Worm (Caenorhabditis elegans) whole organism, mixed stage, embryonic: ENCODE data around the gene T09A12.8.

ENCODE experiments used
- ceh-39 ChIP-seq: fragments of 150-350 bp; optimal IDR thresholded peaks from 2 replicates; lab custom pipeline; 2014; ENCODE audit warnings: missing biosample characterization, missing genetic modification characterization
- lsy-2 ChIP-seq: fragments of 150-350 bp; optimal IDR thresholded peaks from 2 replicates; lab custom pipeline; 2014; ENCODE audit warnings: missing biosample characterization, missing genetic modification characterization
- pha-4 ChIP-seq: fragments of 150-350 bp; optimal IDR thresholded peaks from 2 replicates; lab custom pipeline; 2018; ENCODE audit warnings: missing biosample characterization, missing genetic modification reagents, missing genetic modification characterization
- snpc-4 ChIP-seq: fragments of 150-350 bp; optimal IDR thresholded peaks from 2 replicates; lab custom pipeline; 2014; ENCODE audit warnings: missing biosample characterization, missing genetic modification characterization
- unc-62 ChIP-seq: fragments of 150-350 bp; optimal IDR thresholded peaks from 2 replicates; lab custom pipeline; 2014; ENCODE audit warnings: missing biosample characterization, missing genetic modification reagents, missing genetic modification characterization
- ztf-11 ChIP-seq: fragments of 150-350 bp; optimal IDR thresholded peaks from 2 replicates; lab custom pipeline; 2014; ENCODE audit warnings: missing biosample characterization, missing genetic modification characterization

DNA sequence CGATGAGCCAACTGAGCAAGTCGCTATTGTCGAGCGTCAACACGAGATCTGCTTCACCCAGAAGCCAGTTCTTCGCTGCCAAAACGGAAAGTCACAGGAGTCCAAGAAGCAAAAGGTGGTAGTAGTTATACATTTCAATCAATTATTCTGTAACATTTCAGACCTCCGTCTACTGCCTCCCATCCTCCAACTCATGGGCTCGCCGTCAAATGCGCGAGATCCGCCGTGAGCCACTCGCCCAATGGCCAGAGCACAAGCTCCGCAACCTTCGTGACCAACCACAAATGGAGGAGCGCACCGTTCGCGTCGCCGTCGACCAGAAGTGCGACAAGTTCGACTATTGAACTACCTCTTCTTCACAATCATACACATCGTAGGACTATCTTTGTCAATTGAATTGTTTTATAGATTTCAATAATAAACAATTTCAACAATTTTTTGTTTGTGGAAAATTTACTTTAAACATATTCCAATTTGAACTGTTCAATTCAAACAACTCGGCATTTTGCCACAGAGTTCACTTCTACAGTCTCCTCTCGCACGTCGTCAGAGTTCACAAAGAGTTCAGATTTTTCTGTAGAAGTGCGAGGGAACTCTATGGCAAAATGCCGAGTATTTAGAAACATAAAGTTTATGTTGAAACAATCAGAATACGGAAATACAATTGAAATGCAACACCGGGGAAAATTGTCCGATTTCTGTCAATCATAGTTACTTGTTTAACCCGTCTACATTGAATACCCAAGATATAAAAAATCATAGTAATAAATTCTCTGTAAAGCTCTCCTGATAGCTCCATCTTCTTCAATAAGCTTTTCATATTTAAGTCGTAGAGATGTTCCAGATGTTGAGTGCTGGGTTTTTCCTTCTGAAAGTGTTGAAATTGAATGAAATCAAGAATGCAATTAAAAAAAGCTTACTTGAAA is 22.8 kb upstream of the T09A12.8 start:
- TF ChIP-seq ztf-11 (tag; lab: Kevin White, UChicago) (no peak), pha-4 (no peak), ceh-39 (tag; lab: Kevin White, UChicago) (no peak), snpc-4 (no peak), lsy-2 (tag; lab: Kevin White, UChicago) (no peak), unc-62 (GFP tag; lab: Kevin White, UChicago) (no peak)
